Worm (Caenorhabditis elegans) whole organism, L4 larva: ENCODE results near the gene npr-41.

Experiments
- F26F4.8 ChIP-seq: fragments of 200-800 bp; sonication (Bioruptor generic); conservative IDR thresholded peaks from 2 replicates; pipeline ENCODE4 v1.3.6; 2022; ENCODE audit warnings: missing genetic modification characterization, missing compliant biosample characterization
- F37D6.2 ChIP-seq: sonication (generic microtip); optimal IDR thresholded peaks from 2 replicates; lab custom pipeline; 2016; ENCODE audit warnings: mild to moderate bottlenecking, missing genetic modification characterization, missing compliant biosample characterization
- F49E8.2 ChIP-seq: sonication (generic microtip); optimal IDR thresholded peaks from 2 replicates; lab custom pipeline; 2016; ENCODE audit warnings: missing compliant biosample characterization, mild to moderate bottlenecking, missing genetic modification characterization, borderline replicate concordance
- R02D3.7 ChIP-seq: fragments of 150-350 bp; sonication (generic microtip); optimal IDR thresholded peaks from 3 replicates; lab custom pipeline; 2014; ENCODE audit warnings: missing biosample characterization, missing genetic modification characterization
- T20F7.1 ChIP-seq: fragments of 200-800 bp; sonication (Bioruptor generic); optimal IDR thresholded peaks from 2 replicates; lab custom pipeline; 2018; ENCODE audit warnings: mild to moderate bottlenecking, missing genetic modification characterization, missing compliant biosample characterization
- Y48G9A.11 ChIP-seq: fragments of 200-800 bp; sonication (Bioruptor generic); IDR thresholded peaks from 2 replicates; pipeline ENCODE4 v1.3.6; 2022; ENCODE audit warnings: missing genetic modification reagents, missing genetic modification characterization, missing compliant biosample characterization
- aha-1 ChIP-seq: fragments of 150-350 bp; peaks from one replicate; lab custom pipeline; 2014; ENCODE audit warnings: missing biosample characterization, missing genetic modification characterization
- arid-1 ChIP-seq: fragments of 200-800 bp; sonication (Bioruptor generic); conservative IDR thresholded peaks from 2 replicates; pipeline ENCODE4 v1.3.6; 2022; ENCODE audit warnings: missing genetic modification reagents, missing genetic modification characterization, missing compliant biosample characterization
- ctbp-1 ChIP-seq: fragments of 200-800 bp; sonication (Bioruptor generic); IDR thresholded peaks from 2 replicates; pipeline ENCODE4 v1.3.6; 2022; ENCODE audit warnings: missing genetic modification reagents, missing genetic modification characterization, missing compliant biosample characterization
- daf-16 ChIP-seq, 3 experiments: sonication (generic microtip); optimal IDR thresholded peaks; 2 replicates each; lab custom pipeline; 2016 to 2017; ENCODE audit warnings: missing genetic modification characterization in 3 of 3, missing genetic modification reagents in 3 of 3, mild to moderate bottlenecking in 2 of 3, missing compliant biosample characterization in 2 of 3, missing biosample characterization in 1 of 3, moderate library complexity in 1 of 3
- daf-8 ChIP-seq: fragments of 200-800 bp; sonication (Bioruptor generic); IDR thresholded peaks from 2 replicates; pipeline ENCODE4 v1.3.6; 2022; ENCODE audit warnings: missing genetic modification characterization, missing compliant biosample characterization
- dmd-6 ChIP-seq: fragments of 200-800 bp; sonication (Bioruptor generic); IDR thresholded peaks from 2 replicates; pipeline ENCODE4 v1.3.6; 2022; ENCODE audit warnings: missing genetic modification reagents, missing genetic modification characterization, missing compliant biosample characterization
- dve-1 ChIP-seq: sonication (generic microtip); optimal IDR thresholded peaks from 2 replicates; lab custom pipeline; 2017; ENCODE audit warnings: antibody characterized with exemption, mild to moderate bottlenecking, missing genetic modification characterization, missing compliant biosample characterization; ENCODE audit not compliant: insufficient read depth
- egl-43 ChIP-seq: fragments of 200-800 bp; sonication (Bioruptor generic); IDR thresholded peaks from 2 replicates; pipeline ENCODE4 v1.3.6; 2022; ENCODE audit warnings: missing genetic modification reagents, missing genetic modification characterization, missing compliant biosample characterization
- fos-1 ChIP-seq: fragments of 150-350 bp; optimal IDR thresholded peaks from 2 replicates; lab custom pipeline; 2014; ENCODE audit warnings: missing biosample characterization, missing genetic modification characterization
- hif-1 ChIP-seq, 2 experiments: sonication (generic microtip); optimal IDR thresholded peaks; 2 replicates each; lab custom pipeline; 2016 to 2017; ENCODE audit warnings: missing compliant biosample characterization in 2 of 2, missing genetic modification characterization in 2 of 2, missing genetic modification reagents in 2 of 2, missing genotype in 2 of 2, mild to moderate bottlenecking in 1 of 2
- hlh-11 ChIP-seq: fragments of 200-800 bp; sonication (Bioruptor generic); optimal IDR thresholded peaks from 2 replicates; lab custom pipeline; 2018; ENCODE audit warnings: mild to moderate bottlenecking, missing genetic modification characterization, missing compliant biosample characterization
- hlh-30 ChIP-seq: sonication (generic microtip); optimal IDR thresholded peaks from 2 replicates; lab custom pipeline; 2017; ENCODE audit warnings: antibody characterized with exemption, mild to moderate bottlenecking, missing genetic modification characterization, missing compliant biosample characterization; ENCODE audit not compliant: insufficient read depth
- hmg-1.1 ChIP-seq: fragments of 200-800 bp; sonication (Bioruptor generic); IDR thresholded peaks from 2 replicates; pipeline ENCODE4 v1.3.6; 2022; ENCODE audit warnings: missing genetic modification reagents, missing genetic modification characterization, missing compliant biosample characterization
- lin-13 ChIP-seq: fragments of 150-350 bp; optimal IDR thresholded peaks from 2 replicates; lab custom pipeline; 2014; ENCODE audit warnings: missing biosample characterization, missing genetic modification reagents, missing genetic modification characterization
- lin-29 ChIP-seq: fragments of 200-800 bp; sonication (Bioruptor generic); IDR thresholded peaks from 2 replicates; pipeline ENCODE4 v1.3.6; 2022; ENCODE audit warnings: missing genetic modification reagents, missing genetic modification characterization, missing compliant biosample characterization
- lsy-2 ChIP-seq, 2 experiments: fragments of 150-350 bp in 1 of 2; sonication (generic microtip) in 1 of 2; optimal IDR thresholded peaks; 2 replicates each; lab custom pipeline; 2014 to 2017; ENCODE audit warnings: missing biosample characterization in 2 of 2, missing genetic modification characterization in 2 of 2
- madf-5 ChIP-seq, 2 experiments: fragments of 200-800 bp; sonication (Bioruptor generic); IDR thresholded peaks; 2 replicates each; pipeline ENCODE4 v1.3.6; 2022; ENCODE audit warnings: missing compliant biosample characterization in 2 of 2, missing genetic modification characterization in 2 of 2
- mdl-1 ChIP-seq, 2 experiments: fragments of 150-350 bp in 1 of 2; sonication (generic microtip) in 1 of 2; optimal IDR thresholded peaks; 2 replicates each; lab custom pipeline; 2014 to 2017; ENCODE audit warnings: missing biosample characterization in 2 of 2, missing genetic modification characterization in 2 of 2
- mes-2 ChIP-seq: sonication (generic microtip); optimal IDR thresholded peaks from 2 replicates; lab custom pipeline; 2016; ENCODE audit warnings: missing genotype, mild to moderate bottlenecking, missing genetic modification characterization, missing compliant biosample characterization; ENCODE audit not compliant: poor library complexity, severe bottlenecking
- mxl-3 ChIP-seq: fragments of 200-800 bp; sonication (Bioruptor generic); optimal IDR thresholded peaks from 2 replicates; lab custom pipeline; 2018; ENCODE audit warnings: mild to moderate bottlenecking, missing genetic modification characterization, missing compliant biosample characterization
- nhr-10 ChIP-seq: fragments of 150-350 bp; optimal IDR thresholded peaks from 2 replicates; lab custom pipeline; 2014; ENCODE audit warnings: missing biosample characterization, missing genetic modification characterization
- nhr-11 ChIP-seq: fragments of 150-350 bp; optimal IDR thresholded peaks from 2 replicates; lab custom pipeline; 2014; ENCODE audit warnings: missing biosample characterization, missing genetic modification characterization
- nhr-25 ChIP-seq: sonication (generic microtip); optimal IDR thresholded peaks from 2 replicates; lab custom pipeline; 2017; ENCODE audit warnings: missing genetic modification characterization, mild to moderate bottlenecking, missing compliant biosample characterization, antibody characterized with exemption, moderate library complexity, borderline replicate concordance; ENCODE audit not compliant: insufficient read depth
- nhr-28 ChIP-seq: fragments of 150-350 bp; optimal IDR thresholded peaks from 2 replicates; lab custom pipeline; 2014; ENCODE audit warnings: missing biosample characterization, missing genetic modification characterization
- nhr-48 ChIP-seq: sonication (generic microtip); optimal IDR thresholded peaks from 2 replicates; lab custom pipeline; 2016; ENCODE audit warnings: mild to moderate bottlenecking, missing genetic modification characterization, missing compliant biosample characterization
- nhr-77 ChIP-seq: fragments of 150-350 bp; optimal IDR thresholded peaks from 2 replicates; lab custom pipeline; 2014; ENCODE audit warnings: missing biosample characterization, missing genetic modification characterization
- pha-4 ChIP-seq, 2 experiments: fragments of 150-350 bp in 1 of 2; fragments of 200-800 bp in 1 of 2; sonication (Bioruptor generic) in 1 of 2; IDR thresholded peaks in 1 of 2; optimal IDR thresholded peaks in 1 of 2; 2 replicates each; pipeline versions ENCODE4 v1.3.6 to Lab custom; 2014 to 2022; ENCODE audit warnings: missing genetic modification characterization in 2 of 2, missing genetic modification reagents in 2 of 2, missing biosample characterization in 1 of 2, missing compliant biosample characterization in 1 of 2
- php-3 ChIP-seq: fragments of 200-800 bp; sonication (Bioruptor generic); IDR thresholded peaks from 2 replicates; pipeline ENCODE4 v1.3.6; 2022; ENCODE audit warnings: missing genetic modification reagents, missing genetic modification characterization, missing compliant biosample characterization
- pqm-1 ChIP-seq: sonication (generic microtip); optimal IDR thresholded peaks from 2 replicates; lab custom pipeline; 2017; ENCODE audit warnings: missing biosample characterization, missing genetic modification characterization
- saeg-2 ChIP-seq: fragments of 200-800 bp; sonication (Bioruptor generic); IDR thresholded peaks from 2 replicates; pipeline ENCODE4 v1.3.6; 2022; ENCODE audit warnings: missing genetic modification reagents, missing genetic modification characterization, missing compliant biosample characterization
- snpc-1.2 ChIP-seq: fragments of 200-800 bp; sonication (Bioruptor generic); IDR thresholded peaks from 2 replicates; pipeline ENCODE4 v1.3.6; 2022; ENCODE audit warnings: missing genetic modification reagents, missing genetic modification characterization, missing compliant biosample characterization
- spr-1 ChIP-seq: sonication (generic microtip); optimal IDR thresholded peaks from 2 replicates; lab custom pipeline; 2016; ENCODE audit warnings: mild to moderate bottlenecking, missing genetic modification characterization, missing compliant biosample characterization
- tra-1 ChIP-seq: fragments of 200-800 bp; sonication (Bioruptor generic); IDR thresholded peaks from 2 replicates; pipeline ENCODE4 v1.3.6; 2022; ENCODE audit warnings: missing genetic modification reagents, missing genetic modification characterization, missing compliant biosample characterization
- unc-62 ChIP-seq, 3 experiments: fragments of 150-350 bp in 1 of 3; sonication (generic microtip); optimal IDR thresholded peaks in 2 of 3; peaks in 1 of 3; 1 replicate in 1 of 3; 2 replicates in 2 of 3; lab custom pipeline; 2014 to 2017; ENCODE audit warnings: missing biosample characterization in 3 of 3, missing genetic modification characterization in 3 of 3, missing genetic modification reagents in 3 of 3, missing genotype in 1 of 3
- vab-7 ChIP-seq: fragments of 200-800 bp; sonication (Bioruptor generic); IDR thresholded peaks from 2 replicates; pipeline ENCODE4 v1.3.6; 2022; ENCODE audit warnings: missing genetic modification reagents, missing genetic modification characterization, missing compliant biosample characterization
- zip-11 ChIP-seq: fragments of 200-800 bp; sonication (Bioruptor generic); IDR thresholded peaks from 2 replicates; pipeline ENCODE4 v1.3.6; 2022; ENCODE audit warnings: missing genetic modification characterization, missing compliant biosample characterization
- zip-2 ChIP-seq: fragments of 150-350 bp; optimal IDR thresholded peaks from 2 replicates; lab custom pipeline; 2014; ENCODE audit warnings: missing biosample characterization, missing genetic modification characterization

Gene npr-41

ce11 chrII:11471916-11472315 lies 38.6 kb upstream of the npr-41 start, which contains the start of gene mfn-1:
TSS of gene mfn-1 (minus strand) at chrII:11472016.
- TF ChIP-seq madf-5 (GFP tag; IDR thresholded peaks at IDR 0.05; lab: Robert Waterston, UW) = no peak
- TF ChIP-seq nhr-77 = no peak
- TF ChIP-seq lin-29 = no peak
- no peak for TF ChIP-seq F26F4.8 (GFP tag; lab: Robert Waterston, UW)
- TF ChIP-seq daf-8 (GFP tag; lab: Robert Waterston, UW) = no peak

ce11 chrII:11472542-11472941 lies 37.9 kb upstream of the npr-41 start:
- TF ChIP-seq hif-1 (tag; optimal IDR thresholded peaks at IDR 0.05; lab: Kevin White, UChicago) (peak; percentile 58 to 92), pqm-1 (peak; percentile 71), lsy-2 (tag; optimal IDR thresholded peaks at IDR 0.05; lab: Kevin White, UChicago) (peak in 1 of 2 experiments; percentile 56), nhr-10 (tag; lab: Kevin White, UChicago) (peak; percentile 33), mxl-3 (GFP tag; lab: Kevin White, UChicago) (peak; percentile 98), hlh-30 (tag; lab: Kevin White, UChicago) (peak; percentile 71), hlh-11 (tag; lab: Kevin White, UChicago) (peak; percentile 79), T20F7.1 (peak; percentile 25), mdl-1 (tag; optimal IDR thresholded peaks at IDR 0.05; lab: Kevin White, UChicago) (peak; percentile 14 to 83), daf-16 (GFP tag; optimal IDR thresholded peaks at IDR 0.05; lab: Kevin White, UChicago) (no peak), daf-16 (tag; optimal IDR thresholded peaks at IDR 0.05; lab: Kevin White, UChicago) (peak; percentile 37), snpc-1.2 (GFP tag; lab: Robert Waterston, UW) (no peak), F37D6.2 (no peak), nhr-28 (tag; lab: Kevin White, UChicago) (peak; percentile 91), saeg-2 (GFP tag; lab: Robert Waterston, UW) (no peak), dve-1 (tag; lab: Kevin White, UChicago) (peak; percentile 64), aha-1 (tag; lab: Kevin White, UChicago) (peak; percentile 99), lin-13 (no peak), R02D3.7 (no peak), nhr-48 (peak; percentile 55), php-3 (GFP tag; lab: Robert Waterston, UW) (0 out of 2 replicates have a peak, but pooled peaks have one; percentile 10), dmd-6 (GFP tag; lab: Robert Waterston, UW) (peak; percentile 85)

DNA sequence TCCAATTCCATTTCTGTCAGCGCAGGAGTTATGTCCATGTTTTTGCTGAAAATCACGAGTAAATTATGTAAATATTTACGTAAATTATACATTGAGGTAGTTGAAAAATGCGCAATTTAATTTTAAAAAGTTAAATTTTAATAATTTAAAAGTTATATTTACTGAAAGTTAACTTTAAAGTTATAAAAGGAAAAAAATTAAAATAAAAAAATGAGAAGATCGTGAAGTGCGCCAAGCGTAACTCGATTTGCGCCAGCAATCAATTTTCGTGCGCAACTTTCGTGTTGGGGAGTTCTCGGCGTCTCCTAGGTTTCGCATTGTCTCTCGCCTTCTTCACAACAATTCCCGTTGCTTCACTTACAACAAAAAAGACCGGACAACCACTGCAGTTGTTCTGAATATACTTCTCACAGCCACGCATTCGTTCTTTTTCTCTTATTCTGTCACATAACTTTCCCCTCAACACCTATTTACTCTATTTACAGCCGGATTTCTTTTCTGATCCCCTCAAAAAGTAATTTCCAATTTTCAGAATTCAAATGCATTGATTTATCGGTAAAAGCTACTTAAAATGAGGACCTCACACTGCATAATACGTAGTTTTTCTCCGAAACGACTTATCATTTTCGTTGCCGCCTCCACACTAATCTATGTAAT lies 36.8 kb upstream of the npr-41 start, which contains the start of the genes metl-1 and W02B12.11:
metl-1 (minus strand) TSS at position 51 of the 657 bp plus-strand sequence.
W02B12.11 (plus strand) TSS at position 337 of the 657 bp plus-strand sequence.
- TF ChIP-seq nhr-10 (tag; lab: Kevin White, UChicago) = no peak
- TF ChIP-seq aha-1 (tag; lab: Kevin White, UChicago) = peak; percentile 31
- TF ChIP-seq unc-62 (GFP tag; optimal IDR thresholded peaks at IDR 0.05 in 1 of 2; lab: Kevin White, UChicago) = peak in 1 of 2 experiments; percentile 88
- TF ChIP-seq unc-62 (tag; optimal IDR thresholded peaks at IDR 0.05; lab: Kevin White, UChicago) = no peak
- peak; percentile 47; the same call in 1 of the 2 replicates for TF ChIP-seq Y48G9A.11 (GFP tag; lab: Robert Waterston, UW)
- TF ChIP-seq vab-7 (GFP tag; lab: Robert Waterston, UW) = no peak
- peak; percentile 84 for TF ChIP-seq spr-1 (tag; lab: Kevin White, UChicago)
- no peak for TF ChIP-seq zip-11 (GFP tag; lab: Robert Waterston, UW)
- peak; percentile 24 for TF ChIP-seq mxl-3 (GFP tag; lab: Kevin White, UChicago)
- peak; percentile 65 for TF ChIP-seq nhr-25 (tag; lab: Kevin White, UChicago)
- TF ChIP-seq mes-2 (tag; lab: Kevin White, UChicago) = peak; percentile 93
- TF ChIP-seq tra-1 (GFP tag; lab: Robert Waterston, UW) = 0 out of 2 replicates have a peak, but pooled peaks have one; percentile 45
- TF ChIP-seq lsy-2 (tag; optimal IDR thresholded peaks at IDR 0.05; lab: Kevin White, UChicago) = peak; percentile 52 to 90
- TF ChIP-seq arid-1 (GFP tag; lab: Robert Waterston, UW) = peak; percentile 75
- peak; percentile 68 for TF ChIP-seq egl-43
- peak; percentile 45 for TF ChIP-seq F37D6.2
- TF ChIP-seq pha-4 (GFP tag; IDR thresholded peaks at IDR 0.05; lab: Robert Waterston, UW) = peak; percentile 84
- peak; percentile 14 for TF ChIP-seq pha-4 (tag; optimal IDR thresholded peaks at IDR 0.05; lab: Kevin White, UChicago)
- peak in 1 of 2 experiments; percentile 43 for TF ChIP-seq mdl-1 (tag; optimal IDR thresholded peaks at IDR 0.05; lab: Kevin White, UChicago)
- peak; percentile 7 for TF ChIP-seq nhr-11
- peak in 1 of 2 experiments; percentile 68 for TF ChIP-seq hif-1 (tag; optimal IDR thresholded peaks at IDR 0.05; lab: Kevin White, UChicago)
- TF ChIP-seq ctbp-1 (GFP tag; lab: Robert Waterston, UW) = peak; percentile 73
- no peak for TF ChIP-seq fos-1 (tag; lab: Kevin White, UChicago)
- TF ChIP-seq F49E8.2 (tag; lab: Kevin White, UChicago) = peak; percentile 40
- peak; percentile 6 for TF ChIP-seq zip-2 (tag; lab: Kevin White, UChicago)
- no peak for TF ChIP-seq T20F7.1
- peak; percentile 87 for TF ChIP-seq hmg-1.1 (GFP tag; lab: Robert Waterston, UW)
